Fruit fly (Drosophila melanogaster): ENCODE measurements around the gene Rrp40.

Rrp40 gene

DNA sequence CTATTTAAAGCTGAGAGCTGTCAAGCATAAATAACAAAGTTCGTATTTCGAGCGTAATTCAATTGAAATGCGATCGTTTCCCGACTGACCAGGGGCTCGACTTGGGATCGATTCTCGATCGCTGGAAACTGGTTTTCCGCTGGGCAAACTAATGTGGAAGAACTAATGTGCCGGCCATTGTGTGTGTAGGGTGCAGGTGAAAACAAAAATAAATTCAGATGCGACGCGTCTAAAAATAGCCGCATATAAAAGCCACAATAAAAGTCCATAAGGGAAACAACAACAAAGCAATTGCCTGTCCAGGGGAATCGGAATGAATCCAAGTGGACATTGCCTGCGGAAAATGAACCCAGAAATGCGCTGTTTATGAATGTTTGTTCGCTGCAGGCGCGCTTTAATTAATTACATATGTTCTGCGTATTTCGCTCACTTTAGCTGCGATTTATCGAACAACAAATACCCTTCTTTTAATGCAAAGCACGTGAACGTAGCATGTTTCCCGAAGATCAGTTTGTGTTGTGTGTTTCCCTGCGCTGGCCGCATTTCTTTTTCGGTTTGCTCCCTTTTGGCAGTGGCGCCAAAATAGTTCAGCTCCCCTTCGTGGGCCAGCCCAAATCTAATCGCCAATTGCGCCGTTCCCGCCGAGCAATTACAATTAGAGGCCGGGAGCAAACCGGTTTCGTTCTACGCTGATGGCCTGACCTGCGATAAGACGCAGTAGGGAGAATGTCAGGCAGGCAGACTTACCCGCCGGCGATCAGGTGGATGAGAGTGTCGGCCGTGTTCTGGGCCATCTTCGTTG lies 5.2 kb upstream of the Rrp40 start (continued):
- no peak for TF ChIP-seq CG7372 (GFP tag; IDR thresholded peaks at IDR 0.05)
- no peak for TF ChIP-seq CG15479 (GFP tag; optimal IDR thresholded peaks at IDR 0.05)
- no peak for TF ChIP-seq CG13123 (GFP tag; optimal IDR thresholded peaks at IDR 0.05)
- 0 out of 3 replicates have a peak, but pooled peaks have one; percentile 4 for TF ChIP-seq z (GFP tag; IDR thresholded peaks at IDR 0.05)
- TF ChIP-seq ssp (GFP tag; IDR thresholded peaks at IDR 0.05): no peak
- peak; percentile 9 for TF ChIP-seq HLHmδ (GFP tag; optimal IDR thresholded peaks at IDR 0.05)
- peak in 1 of 2 experiments; percentile 53 for TF ChIP-seq Eip74EF (GFP tag; optimal IDR thresholded peaks at IDR 0.05)
- TF ChIP-seq Fer2 (tag; optimal IDR thresholded peaks at IDR 0.05): no peak
- peak; percentile 39 for TF ChIP-seq NfI (GFP tag; optimal IDR thresholded peaks at IDR 0.05)
- TF ChIP-seq ara (GFP tag; IDR thresholded peaks at IDR 0.05): 0 out of 2 replicates have a peak, but pooled peaks have one; percentile 32
- TF ChIP-seq D (optimal IDR thresholded peaks at IDR 0.05): no peak
- peak; percentile 10 for TF ChIP-seq D (GFP tag; optimal IDR thresholded peaks at IDR 0.05)
- TF ChIP-seq twi (tag; optimal IDR thresholded peaks at IDR 0.05): peak; percentile 52
- TF ChIP-seq CG6175 (GFP tag; IDR thresholded peaks at IDR 0.05): no peak
- TF ChIP-seq tx (GFP tag; optimal IDR thresholded peaks at IDR 0.05): no peak
- TF ChIP-seq CG11504 (tag; optimal IDR thresholded peaks at IDR 0.05): peak; percentile 43
- TF ChIP-seq CG4617 (GFP tag; optimal IDR thresholded peaks at IDR 0.05; ENCODE audit: borderline replicate concordance): no peak
- TF ChIP-seq CG17328 (GFP tag; IDR thresholded peaks at IDR 0.05): no peak
- TF ChIP-seq schlank (tag; optimal IDR thresholded peaks at IDR 0.05): no peak
- no peak for TF ChIP-seq gcm (GFP tag; optimal IDR thresholded peaks at IDR 0.05)
- no peak for TF ChIP-seq sisA (GFP tag; IDR thresholded peaks at IDR 0.05)
- peak; percentile 37 for TF ChIP-seq Deaf1 (tag; optimal IDR thresholded peaks at IDR 0.05)
- TF ChIP-seq YL-1 (GFP tag; optimal IDR thresholded peaks at IDR 0.05): no peak
- peak; percentile 40 for TF ChIP-seq Rfx (GFP tag; IDR thresholded peaks at IDR 0.05)
- TF ChIP-seq CG4360 (GFP tag; IDR thresholded peaks at IDR 0.05): peak; percentile 66
- TF ChIP-seq CG6689 (GFP tag; IDR thresholded peaks at IDR 0.05): no peak
- TF ChIP-seq CG43689 (GFP tag; IDR thresholded peaks at IDR 0.05): no peak
- TF ChIP-seq CG8944 (GFP tag; optimal IDR thresholded peaks at IDR 0.05): peak; percentile 35
- peak; percentile 20 for TF ChIP-seq slp2 (GFP tag; optimal IDR thresholded peaks at IDR 0.05)
- TF ChIP-seq CG13424 (tag; optimal IDR thresholded peaks at IDR 0.05): peak; percentile 14
- no peak for TF ChIP-seq CG8290 (GFP tag; optimal IDR thresholded peaks at IDR 0.05)
- peak in 1 of 2 experiments; percentile 34 for TF ChIP-seq CG8290 (tag; optimal IDR thresholded peaks at IDR 0.05)
- TF ChIP-seq CG17829 (tag; optimal IDR thresholded peaks at IDR 0.05): peak; percentile 32
- TF ChIP-seq sob (GFP tag; IDR thresholded peaks at IDR 0.05): no peak
- TF ChIP-seq Taf1 (GFP tag; IDR thresholded peaks at IDR 0.05): no peak
- no peak for TF ChIP-seq CG9797 (GFP tag; optimal IDR thresholded peaks at IDR 0.05)
- TF ChIP-seq CG4707 (GFP tag; optimal IDR thresholded peaks at IDR 0.05): no peak
- TF ChIP-seq dm (GFP tag; optimal IDR thresholded peaks at IDR 0.05): peak; percentile 6
- no peak for TF ChIP-seq gsb (GFP tag; IDR thresholded peaks at IDR 0.05)
- no peak for TF ChIP-seq pho (GFP tag; optimal IDR thresholded peaks at IDR 0.05)
- TF ChIP-seq CG33557 (GFP tag; optimal IDR thresholded peaks at IDR 0.05): no peak
- no peak for TF ChIP-seq CG7556 (GFP tag; optimal IDR thresholded peaks at IDR 0.05)
- peak; percentile 24 for TF ChIP-seq CG2712 (tag; optimal IDR thresholded peaks at IDR 0.05)
- TF ChIP-seq Fer3 (tag; optimal IDR thresholded peaks at IDR 0.05): peak; percentile 11
- TF ChIP-seq ems (GFP tag; optimal IDR thresholded peaks at IDR 0.05): no peak
- TF ChIP-seq CG32532 (GFP tag; IDR thresholded peaks at IDR 0.05): peak; percentile 15; the same call in 1 of the 2 replicates
- TF ChIP-seq sr (GFP tag; IDR thresholded peaks at IDR 0.05): no peak
- no peak for TF ChIP-seq tgo (GFP tag; IDR thresholded peaks at IDR 0.05)
- no peak for TF ChIP-seq CG8478 (optimal IDR thresholded peaks at IDR 0.05)
- TF ChIP-seq CG13775 (GFP tag; optimal IDR thresholded peaks at IDR 0.05): peak; percentile 2
- no peak for TF ChIP-seq Bteb2 (GFP tag; optimal IDR thresholded peaks at IDR 0.05)

Data from whole organism, embryonic.